Worm (Caenorhabditis elegans): Measurements from ENCODE around the gene kbp-3.

- TF ChIP-seq dao-5 (tag; optimal IDR thresholded peaks at IDR 0.05) (no peak), him-1 (tag; optimal IDR thresholded peaks at IDR 0.05) (no peak)
These were observed 29.2 kb downstream of the kbp-3 start for ce11 chrII:14360675-14361074.

Data from whole organism, L4/young adult.